Worm (Caenorhabditis elegans) whole organism, L4/young adult: ENCODE measurements around the gene znf-706.

Experiments used
- W03F9.2 ChIP-seq: fragments of 150-350 bp; optimal IDR thresholded peaks from 2 replicates; lab custom pipeline; 2014; ENCODE audit warnings: missing biosample characterization, missing genetic modification characterization
- dao-5 ChIP-seq: sonication (generic microtip); optimal IDR thresholded peaks from 2 replicates; lab custom pipeline; 2016; ENCODE audit warnings: missing genotype, missing genetic modification characterization, moderate library complexity, missing compliant biosample characterization
- him-1 ChIP-seq: sonication (generic microtip); optimal IDR thresholded peaks from 2 replicates; lab custom pipeline; 2016; ENCODE audit warnings: missing genotype, missing genetic modification reagents, missing genetic modification characterization, missing compliant biosample characterization

Gene znf-706

ce11 chrIV:9104071-9105016 is 8.3 kb upstream of the znf-706 start, which contains the start of the genes C01F6.14 and fem-3:
TSS of gene C01F6.14 (minus strand) at chrIV:9104121.
TSS of gene fem-3 (plus strand) at chrIV:9104966.
- TF ChIP-seq W03F9.2 (tag; lab: Kevin White, UChicago) (no peak), dao-5 (tag; lab: Kevin White, UChicago) (no peak), him-1 (tag; lab: Kevin White, UChicago) (no peak)

- TF ChIP-seq dao-5 (tag; lab: Kevin White, UChicago) (no peak), W03F9.2 (tag; lab: Kevin White, UChicago) (no peak), him-1 (tag; lab: Kevin White, UChicago) (no peak)
Measured at ce11 chrIV:9100835-9101234, 4.8 kb upstream of the znf-706 start.

- no peak for TF ChIP-seq him-1 (tag; lab: Kevin White, UChicago)
- TF ChIP-seq dao-5 (tag; lab: Kevin White, UChicago) = no peak
- no peak for TF ChIP-seq W03F9.2 (tag; lab: Kevin White, UChicago)
Measured at ce11 chrIV:9098942-9099341, 2.9 kb upstream of the znf-706 start, which contains the start of gene gldi-10. TSS of gene gldi-10 (plus strand) at chrIV:9099242.

- TF ChIP-seq him-1 (tag; lab: Kevin White, UChicago) = no peak
- no peak for TF ChIP-seq dao-5 (tag; lab: Kevin White, UChicago)
- no peak for TF ChIP-seq W03F9.2 (tag; lab: Kevin White, UChicago)
Measured at ce11 chrIV:9095553-9095952, 478 bp downstream of the znf-706 start, which contains the start of gene icln-1. TSS of gene icln-1 (minus strand) at chrIV:9095653.

- no peak for TF ChIP-seq W03F9.2 (tag; lab: Kevin White, UChicago)
- TF ChIP-seq him-1 (tag; lab: Kevin White, UChicago) = no peak
- TF ChIP-seq dao-5 (tag; lab: Kevin White, UChicago) = no peak
Measured at ce11 chrIV:9094356-9094755, 1.7 kb downstream of the znf-706 start, which contains the start of gene mrpl-42. TSS of gene mrpl-42 (minus strand) at chrIV:9094456.

ce11 chrIV:9093932-9094331 is 2.1 kb downstream of the znf-706 start, which contains the start of gene lpl-1:
TSS of gene lpl-1 (minus strand) at chrIV:9094032.
- TF ChIP-seq W03F9.2 (tag; lab: Kevin White, UChicago) (no peak), dao-5 (tag; lab: Kevin White, UChicago) (no peak), him-1 (tag; lab: Kevin White, UChicago) (no peak)

- peak; percentile 17 for TF ChIP-seq him-1 (tag; lab: Kevin White, UChicago)
- TF ChIP-seq W03F9.2 (tag; lab: Kevin White, UChicago) = no peak
Measured at ce11 chrIV:9092011-9092410, 4.0 kb downstream of the znf-706 start.

- TF ChIP-seq W03F9.2 (tag; lab: Kevin White, UChicago) (no peak), him-1 (tag; lab: Kevin White, UChicago) (no peak), dao-5 (tag; lab: Kevin White, UChicago) (no peak)
Measured at ce11 chrIV:9090538-9091195, 5.4 kb downstream of the znf-706 start.

- no peak for TF ChIP-seq W03F9.2 (tag; lab: Kevin White, UChicago)
- TF ChIP-seq dao-5 (tag; lab: Kevin White, UChicago) = no peak
- no peak for TF ChIP-seq him-1 (tag; lab: Kevin White, UChicago)
Measured at ce11 chrIV:9088294-9088693, 7.7 kb downstream of the znf-706 start, which contains the start of gene msa-1. TSS of gene msa-1 (plus strand) at chrIV:9088594.

- no peak for TF ChIP-seq him-1 (tag; lab: Kevin White, UChicago)
Measured at ce11 chrIV:9082055-9082454, 14.0 kb downstream of the znf-706 start, which contains the start of gene twk-8. TSS of gene twk-8 (plus strand) at chrIV:9082355.

ce11 chrIV:9080201-9080600 is 15.8 kb downstream of the znf-706 start:
- TF ChIP-seq him-1 (tag; lab: Kevin White, UChicago) (no peak), W03F9.2 (tag; lab: Kevin White, UChicago) (no peak), dao-5 (tag; lab: Kevin White, UChicago) (no peak)

ce11 chrIV:9079330-9079729 is 16.7 kb downstream of the znf-706 start:
- no peak for TF ChIP-seq dao-5 (tag; lab: Kevin White, UChicago)
- TF ChIP-seq W03F9.2 (tag; lab: Kevin White, UChicago) = no peak
- no peak for TF ChIP-seq him-1 (tag; lab: Kevin White, UChicago)

ce11 chrIV:9078469-9078868 is 17.6 kb downstream of the znf-706 start, which contains the start of gene mans-4:
TSS of gene mans-4 (minus strand) at chrIV:9078569.
- TF ChIP-seq W03F9.2 (tag; lab: Kevin White, UChicago) = no peak
- TF ChIP-seq dao-5 (tag; lab: Kevin White, UChicago) = no peak
- TF ChIP-seq him-1 (tag; lab: Kevin White, UChicago) = no peak
